Fruit fly (Drosophila melanogaster) whole organism: Measurements from ENCODE around the gene CG31445.

Experiments
- CG8478 ChIP-seq: fragments of >200 bp; optimal IDR thresholded peaks from 2 replicates; lab custom pipeline; 2018; ENCODE audit warnings: inconsistent platforms
- EcR ChIP-seq, 2 experiments: fragments of >200 bp; optimal IDR thresholded peaks; 2 replicates each; lab custom pipeline; 2017; ENCODE audit warnings: missing biosample characterization in 2 of 2, missing genetic modification characterization in 2 of 2, missing genetic modification reagents in 2 of 2
- pan ChIP-seq: fragments of >200 bp; optimal IDR thresholded peaks from 2 replicates; lab custom pipeline; 2017

dm6 chr3R:29198299-29198698 lies 46.3 kb downstream of the CG31445 start:
- TF ChIP-seq pan (lab: Kevin White, UChicago): no peak
- no peak for TF ChIP-seq CG8478 (lab: Kevin White, UChicago)
- no peak for TF ChIP-seq EcR (GFP tag; optimal IDR thresholded peaks at IDR 0.05; lab: Kevin White, UChicago)
